Worm (Caenorhabditis elegans): ENCODE data around the gene C29F3.3.

ce11 chrV:15309011-15309410, 38.2 kb downstream of the C29F3.3 start, which contains the start of gene srz-10:
- no peak for TF ChIP-seq ama-1 (optimal IDR thresholded peaks at IDR 0.05)
- no peak for TF ChIP-seq egl-27 (tag; optimal IDR thresholded peaks at IDR 0.05)
- no peak for TF ChIP-seq ceh-82 (tag; optimal IDR thresholded peaks at IDR 0.05)
- no peak for TF ChIP-seq nhr-77 (tag; optimal IDR thresholded peaks at IDR 0.05)
- no peak for TF ChIP-seq lsy-2 (tag; optimal IDR thresholded peaks at IDR 0.05)
- TF ChIP-seq R02D3.7 (tag; optimal IDR thresholded peaks at IDR 0.05) = no peak
- no peak for TF ChIP-seq elt-1 (tag; optimal IDR thresholded peaks at IDR 0.05)
- no peak for TF ChIP-seq unc-62 (GFP tag; optimal IDR thresholded peaks at IDR 0.05)
- TF ChIP-seq mdl-1 (tag; optimal IDR thresholded peaks at IDR 0.05) = no peak
- TF ChIP-seq peb-1 (tag; optimal IDR thresholded peaks at IDR 0.05) = no peak
- TF ChIP-seq aly-2 (tag; optimal IDR thresholded peaks at IDR 0.05) = no peak
- TF ChIP-seq snpc-4 (tag; optimal IDR thresholded peaks at IDR 0.05) = no peak

Data from whole organism, L2 larva.